Worm (Caenorhabditis elegans) whole organism, L4/young adult: ENCODE measurements around the gene Y54G2A.72.

Experiments used
- W03F9.2 ChIP-seq: fragments of 150-350 bp; optimal IDR thresholded peaks from 2 replicates; lab custom pipeline; 2014; ENCODE audit warnings: missing biosample characterization, missing genetic modification characterization
- dao-5 ChIP-seq: sonication (generic microtip); optimal IDR thresholded peaks from 2 replicates; lab custom pipeline; 2016; ENCODE audit warnings: missing genotype, missing genetic modification characterization, moderate library complexity, missing compliant biosample characterization
- him-1 ChIP-seq: sonication (generic microtip); optimal IDR thresholded peaks from 2 replicates; lab custom pipeline; 2016; ENCODE audit warnings: missing genotype, missing genetic modification reagents, missing genetic modification characterization, missing compliant biosample characterization

DNA sequence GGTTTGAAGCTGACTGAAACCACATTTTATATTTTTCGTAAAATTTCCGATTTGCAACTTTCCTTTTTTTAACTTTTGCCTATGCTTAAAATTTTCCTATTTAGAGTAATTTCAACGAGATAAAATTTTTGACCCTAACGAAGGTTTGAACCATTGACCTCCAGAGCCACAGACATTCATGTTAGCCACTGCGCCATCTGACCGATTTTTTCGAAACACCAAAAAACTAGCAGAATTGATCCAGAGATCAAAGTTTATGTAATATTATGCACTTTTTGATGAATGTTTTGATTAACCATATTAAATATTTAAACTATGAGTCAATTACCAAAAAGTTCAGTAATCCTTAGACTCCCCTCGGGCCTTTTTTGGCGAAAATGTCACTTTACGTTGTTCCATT lies 19.9 kb upstream of the Y54G2A.72 start:
- TF ChIP-seq W03F9.2 (tag; lab: Kevin White, UChicago), result no peak
- no peak for TF ChIP-seq him-1 (tag; lab: Kevin White, UChicago)
- no peak for TF ChIP-seq dao-5 (tag; lab: Kevin White, UChicago)
